Fruit fly (Drosophila melanogaster): ENCODE data around the gene Sfp24Bb.
A peak's percentile ranks its signal among the peaks of the same experiment; 100 is the strongest.

The Sfp24Bb gene

DNA sequence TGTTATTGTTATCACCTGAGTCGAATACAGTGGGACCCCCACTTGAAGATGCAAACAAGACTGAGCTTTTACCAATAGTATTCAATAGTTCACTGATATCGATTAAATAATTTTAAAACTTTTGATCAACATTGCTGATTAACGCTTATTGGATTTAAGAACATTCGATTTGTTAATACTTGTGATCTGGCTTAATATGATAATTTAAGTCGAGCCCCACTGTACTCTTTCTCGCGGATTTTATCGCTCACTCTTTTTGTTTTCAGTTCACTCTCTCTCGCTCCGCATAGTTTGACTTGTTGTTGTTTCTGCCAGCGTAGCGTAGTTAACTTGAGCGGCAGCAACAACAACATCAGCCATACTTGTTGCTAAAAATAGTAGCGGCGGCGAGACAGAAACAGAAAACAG is 13.9 kb downstream of the Sfp24Bb start (continued):
- TF ChIP-seq dmrt99B (tag; optimal IDR thresholded peaks at IDR 0.05) (peak; percentile 99), CG11085 (GFP tag; IDR thresholded peaks at IDR 0.05) (peak; percentile 96), ci (GFP tag; IDR thresholded peaks at IDR 0.05) (peak; percentile 99), wdn (GFP tag; IDR thresholded peaks at IDR 0.05) (peak; percentile 97), CG7372 (GFP tag; IDR thresholded peaks at IDR 0.05) (peak; percentile 97), CG10979 (tag; optimal IDR thresholded peaks at IDR 0.05) (peak; percentile 98), CG7357 (GFP tag; IDR thresholded peaks at IDR 0.05) (peak; percentile 92), pros (GFP tag; optimal IDR thresholded peaks at IDR 0.05) (peak; percentile 88), ewg (GFP tag; optimal IDR thresholded peaks at IDR 0.05) (peak; percentile 96), BEAF-32 (GFP tag; optimal IDR thresholded peaks at IDR 0.05) (peak; percentile 24), CG11560 (tag; IDR thresholded peaks at IDR 0.05) (peak; percentile 88), Dek (tag; optimal IDR thresholded peaks at IDR 0.05) (peak; percentile 98), hkb (optimal IDR thresholded peaks at IDR 0.05) (no peak), hkb (GFP tag; IDR thresholded peaks at IDR 0.05) (peak; percentile 99), lola (GFP tag; optimal IDR thresholded peaks at IDR 0.05) (peak in 1 of 3 experiments; percentile 95), CG8924 (tag; optimal IDR thresholded peaks at IDR 0.05) (peak; percentile 99), ro (GFP tag; IDR thresholded peaks at IDR 0.05) (peak; percentile 93), trem (tag; optimal IDR thresholded peaks at IDR 0.05) (peak; percentile 96), D19A (tag; optimal IDR thresholded peaks at IDR 0.05) (peak; percentile 96), CG4328 (GFP tag; optimal IDR thresholded peaks at IDR 0.05) (peak; percentile 98), CG9876 (GFP tag; optimal IDR thresholded peaks at IDR 0.05) (peak; percentile 94), BtbVII (GFP tag; optimal IDR thresholded peaks at IDR 0.05) (peak; percentile 98), Dll (GFP tag; IDR thresholded peaks at IDR 0.05; ENCODE audit: partially characterized antibody) (no peak; the same call in 3 of the 4 replicates), Asciz (GFP tag; optimal IDR thresholded peaks at IDR 0.05) (peak; percentile 98), Sry-β (GFP tag; optimal IDR thresholded peaks at IDR 0.05) (peak; percentile 57), Myb (GFP tag; optimal IDR thresholded peaks at IDR 0.05) (peak; percentile 91), cg (GFP tag; optimal IDR thresholded peaks at IDR 0.05) (no peak), Abd-B (GFP tag; optimal IDR thresholded peaks at IDR 0.05) (peak; percentile 98), Hey (tag; optimal IDR thresholded peaks at IDR 0.05) (peak; percentile 92), CG14965 (GFP tag; optimal IDR thresholded peaks at IDR 0.05; ENCODE audit: borderline replicate concordance) (peak; percentile 87), lmd (GFP tag; IDR thresholded peaks at IDR 0.05) (peak; percentile 98), al (GFP tag; IDR thresholded peaks at IDR 0.05) (peak; percentile 96), CG18262 (tag; optimal IDR thresholded peaks at IDR 0.05) (peak; percentile 98), Aef1 (GFP tag; IDR thresholded peaks at IDR 0.05) (peak; percentile 97), CG12659 (GFP tag; optimal IDR thresholded peaks at IDR 0.05) (peak; percentile 99), unpg (GFP tag; optimal IDR thresholded peaks at IDR 0.05) (peak; percentile 99), sna (GFP tag; IDR thresholded peaks at IDR 0.05; ENCODE audit: partially characterized antibody) (no peak), bbx (GFP tag; IDR thresholded peaks at IDR 0.05; ENCODE audit: partially characterized antibody) (no peak), CG1602 (GFP tag; optimal IDR thresholded peaks at IDR 0.05) (peak; percentile 96), Sry-δ (GFP tag; optimal IDR thresholded peaks at IDR 0.05) (peak; percentile 76), Ravus (GFP tag; IDR thresholded peaks at IDR 0.05) (peak; percentile 94), CG12155 (GFP tag; optimal IDR thresholded peaks at IDR 0.05) (peak; percentile 98), CG14710 (tag; optimal IDR thresholded peaks at IDR 0.05) (peak; percentile 97), Side (GFP tag; optimal IDR thresholded peaks at IDR 0.05) (peak; percentile 99), Xbp1 (GFP tag; optimal IDR thresholded peaks at IDR 0.05) (peak; percentile 99), HLHmδ (GFP tag; optimal IDR thresholded peaks at IDR 0.05) (no peak), tio (GFP tag; optimal IDR thresholded peaks at IDR 0.05) (peak; percentile 95), MTF-1 (GFP tag; optimal IDR thresholded peaks at IDR 0.05; ENCODE audit: borderline replicate concordance) (peak; percentile 95), CG31224 (GFP tag; IDR thresholded peaks at IDR 0.05) (peak; percentile 95), D19B (GFP tag; optimal IDR thresholded peaks at IDR 0.05) (peak; percentile 93)

Data from whole organism, embryonic.